Fruit fly (Drosophila melanogaster) whole organism, embryonic: ENCODE results near the gene Cog1.

Source experiments
- CG10321 ChIP-seq: fragments of 200-800 bp; sonication (Bioruptor generic); IDR thresholded peaks from 2 replicates; pipeline ENCODE4 v1.3.6; 2022; ENCODE audit warnings: missing biosample characterization, missing genetic modification characterization
- CG10431 ChIP-seq: fragments of 200-800 bp; sonication (Bioruptor generic); optimal IDR thresholded peaks from 3 replicates; lab custom pipeline; 2018; ENCODE audit warnings: missing biosample characterization, mild to moderate bottlenecking, missing genetic modification characterization
- CG12219 ChIP-seq: fragments of 200-800 bp; sonication (Bioruptor generic); optimal IDR thresholded peaks from 3 replicates; lab custom pipeline; 2018; ENCODE audit warnings: missing biosample characterization, mild to moderate bottlenecking, missing genetic modification characterization
- CG13624 ChIP-seq: fragments of 200-800 bp; sonication (Bioruptor generic); optimal IDR thresholded peaks from 2 replicates; lab custom pipeline; 2016; ENCODE audit warnings: missing biosample characterization, missing genetic modification characterization
- CG14667 ChIP-seq: fragments of 200-800 bp; sonication (Bioruptor generic); IDR thresholded peaks from 2 replicates; pipeline ENCODE4 v1.3.6; 2022; ENCODE audit warnings: missing biosample characterization, missing genetic modification characterization
- CG14965 ChIP-seq: fragments of 200-800 bp; sonication (Bioruptor generic); optimal IDR thresholded peaks from 2 replicates; lab custom pipeline; 2016; ENCODE audit warnings: missing biosample characterization, missing genetic modification characterization, borderline replicate concordance
- CG15696 ChIP-seq: fragments of 200-800 bp; sonication (Bioruptor generic); optimal IDR thresholded peaks from 2 replicates; lab custom pipeline; 2019; ENCODE audit warnings: missing biosample characterization, mild to moderate bottlenecking, missing genetic modification characterization, moderate library complexity
- CG1602 ChIP-seq: fragments of 200-800 bp; sonication (Bioruptor generic); optimal IDR thresholded peaks from 3 replicates; lab custom pipeline; 2016; ENCODE audit warnings: missing biosample characterization, missing genetic modification characterization
- CG17568 ChIP-seq: fragments of 200-800 bp; sonication (Bioruptor generic); optimal IDR thresholded peaks from 2 replicates; lab custom pipeline; 2018; ENCODE audit warnings: missing biosample characterization, mild to moderate bottlenecking, missing genetic modification characterization, moderate library complexity
- CG32772 ChIP-seq: fragments of 200-800 bp; sonication (Bioruptor generic); IDR thresholded peaks from 2 replicates; pipeline ENCODE4 v1.3.6; 2022; ENCODE audit warnings: missing biosample characterization, missing genetic modification characterization
- CG33213 ChIP-seq: fragments of 200-800 bp; sonication (Bioruptor generic); optimal IDR thresholded peaks from 3 replicates; lab custom pipeline; 2016; ENCODE audit warnings: missing biosample characterization, missing genetic modification characterization
- CG3407 ChIP-seq: fragments of 200-800 bp; sonication (Bioruptor generic); optimal IDR thresholded peaks from 2 replicates; lab custom pipeline; 2018; ENCODE audit warnings: missing biosample characterization, mild to moderate bottlenecking, missing genetic modification characterization
- CG34224 ChIP-seq: fragments of 200-800 bp; sonication (Bioruptor generic); IDR thresholded peaks from 3 replicates; pipeline ENCODE4 v1.3.6; 2022; ENCODE audit warnings: missing biosample characterization, missing genetic modification characterization; ENCODE audit not compliant: partially characterized antibody
- CG34376 ChIP-seq: fragments of 200-800 bp; sonication (Bioruptor generic); optimal IDR thresholded peaks from 2 replicates; lab custom pipeline; 2018; ENCODE audit warnings: missing biosample characterization, mild to moderate bottlenecking, missing genetic modification characterization
- CG3726 ChIP-seq: fragments of 200-800 bp; sonication (Bioruptor generic); IDR thresholded peaks from 3 replicates; pipeline ENCODE4, ENCODE4 v1.3.6; 2022; ENCODE audit warnings: missing biosample characterization, missing genetic modification characterization
- CG6689 ChIP-seq: fragments of 200-800 bp; sonication (Bioruptor generic); IDR thresholded peaks from 2 replicates; pipeline ENCODE4 v1.3.6; 2022; ENCODE audit warnings: missing biosample characterization, missing genetic modification characterization
- CG6791 ChIP-seq: fragments of 200-800 bp; sonication (Bioruptor generic); IDR thresholded peaks from 3 replicates; pipeline ENCODE4 v1.3.6; 2022; ENCODE audit warnings: missing biosample characterization, missing genetic modification characterization; ENCODE audit not compliant: partially characterized antibody
- CG9609 ChIP-seq: fragments of 200-800 bp; sonication (Bioruptor generic); optimal IDR thresholded peaks from 3 replicates; lab custom pipeline; 2016; ENCODE audit warnings: missing biosample characterization, missing genetic modification characterization
- CG9817 ChIP-seq: fragments of 200-800 bp; sonication (Bioruptor generic); optimal IDR thresholded peaks from 2 replicates; lab custom pipeline; 2018; ENCODE audit warnings: missing biosample characterization, mild to moderate bottlenecking, missing genetic modification characterization, moderate library complexity
- Fer2 ChIP-seq: fragments of 200-800 bp; sonication (Bioruptor generic); optimal IDR thresholded peaks from 2 replicates; lab custom pipeline; 2018; ENCODE audit warnings: missing biosample characterization, mild to moderate bottlenecking, missing genetic modification characterization, moderate library complexity
- H2.0 ChIP-seq: fragments of 200-800 bp; sonication (Bioruptor generic); IDR thresholded peaks from 2 replicates; pipeline ENCODE4 v1.3.6; 2022; ENCODE audit warnings: missing biosample characterization, missing genetic modification characterization
- Med ChIP-seq: fragments of 200-800 bp; sonication (Bioruptor generic); peaks from one replicate; lab custom pipeline; 2016; ENCODE audit warnings: missing biosample characterization, missing genetic modification characterization, mild to moderate bottlenecking, inconsistent platforms, moderate library complexity
- NC2α ChIP-seq: fragments of 200-800 bp; sonication (Bioruptor generic); optimal IDR thresholded peaks from 2 replicates; lab custom pipeline; 2016; ENCODE audit warnings: missing biosample characterization, missing genetic modification characterization
- NC2β ChIP-seq: fragments of 200-800 bp; sonication (Bioruptor generic); optimal IDR thresholded peaks from 2 replicates; lab custom pipeline; 2016; ENCODE audit warnings: missing biosample characterization, missing genetic modification characterization
- Neu2 ChIP-seq: fragments of 200-800 bp; sonication (Bioruptor generic); optimal IDR thresholded peaks from 3 replicates; lab custom pipeline; 2016; ENCODE audit warnings: missing biosample characterization, missing genetic modification characterization, borderline replicate concordance
- Pdp1 ChIP-seq, 2 experiments: fragments of 200-800 bp; sonication (Bioruptor generic); optimal IDR thresholded peaks; 3 replicates each; lab custom pipeline; 2016; ENCODE audit warnings: missing biosample characterization in 2 of 2, missing genetic modification characterization in 2 of 2, mild to moderate bottlenecking in 1 of 2, moderate library complexity in 1 of 2
- Sox102F ChIP-seq: fragments of 200-800 bp; sonication (Bioruptor generic); optimal IDR thresholded peaks from 2 replicates; lab custom pipeline; 2018; ENCODE audit warnings: missing biosample characterization, mild to moderate bottlenecking, missing genetic modification characterization, moderate library complexity
- Sry-δ ChIP-seq: fragments of 200-800 bp; sonication (Bioruptor generic); optimal IDR thresholded peaks from 2 replicates; lab custom pipeline; 2016; ENCODE audit warnings: missing biosample characterization, missing genetic modification characterization
- TFAM ChIP-seq: fragments of 200-800 bp; sonication (Bioruptor generic); optimal IDR thresholded peaks from 2 replicates; lab custom pipeline; 2017; ENCODE audit warnings: missing biosample characterization, missing genetic modification characterization, inconsistent platforms
- Vsx1 ChIP-seq: fragments of 200-800 bp; sonication (Bioruptor generic); optimal IDR thresholded peaks from 2 replicates; lab custom pipeline; 2017; ENCODE audit warnings: missing biosample characterization, mild to moderate bottlenecking, missing genetic modification characterization, missing genetic modification reagents
- amos ChIP-seq: fragments of 200-800 bp; sonication (Bioruptor generic); IDR thresholded peaks from 2 replicates; pipeline ENCODE4 v1.3.6; 2022; ENCODE audit warnings: missing biosample characterization, missing genetic modification characterization; ENCODE audit not compliant: partially characterized antibody
- bcd ChIP-seq: fragments of 200-800 bp; sonication (Bioruptor generic); optimal IDR thresholded peaks from 2 replicates; lab custom pipeline; 2017; ENCODE audit warnings: missing biosample characterization, mild to moderate bottlenecking, missing genetic modification characterization
- cad ChIP-seq: fragments of >200 bp; optimal IDR thresholded peaks from 2 replicates; lab custom pipeline; 2017; ENCODE audit warnings: missing biosample characterization, missing genetic modification characterization
- ci ChIP-seq: fragments of 200-800 bp; sonication (Bioruptor generic); IDR thresholded peaks from 3 replicates; pipeline ENCODE4 v1.3.6; 2022; ENCODE audit warnings: missing biosample characterization, missing genetic modification characterization
- da ChIP-seq: fragments of 200-800 bp; sonication (Bioruptor generic); optimal IDR thresholded peaks from 2 replicates; lab custom pipeline; 2016; ENCODE audit warnings: missing biosample characterization, missing genetic modification characterization
- danr ChIP-seq: fragments of 200-800 bp; sonication (Bioruptor generic); IDR thresholded peaks from 2 replicates; pipeline ENCODE4 v1.3.6; 2022; ENCODE audit warnings: missing biosample characterization, missing genetic modification characterization
- disco-r ChIP-seq: fragments of 200-800 bp; sonication (Bioruptor generic); optimal IDR thresholded peaks from 2 replicates; lab custom pipeline; 2016; ENCODE audit warnings: missing biosample characterization, missing genetic modification characterization
- fd102C ChIP-seq: fragments of 200-800 bp; sonication (Bioruptor generic); optimal IDR thresholded peaks from 2 replicates; lab custom pipeline; 2018; ENCODE audit warnings: missing biosample characterization, mild to moderate bottlenecking, missing genetic modification characterization, moderate library complexity
- her ChIP-seq: fragments of 200-800 bp; sonication (Bioruptor generic); optimal IDR thresholded peaks from 2 replicates; lab custom pipeline; 2016; ENCODE audit warnings: missing biosample characterization, missing genetic modification characterization
- kah ChIP-seq: fragments of 200-800 bp; sonication (Bioruptor generic); optimal IDR thresholded peaks from 2 replicates; lab custom pipeline; 2018; ENCODE audit warnings: missing biosample characterization, mild to moderate bottlenecking, missing genetic modification characterization
- lov ChIP-seq, 2 experiments: fragments of 200-800 bp in 1 of 2; fragments of >200 bp in 1 of 2; sonication (Bioruptor generic) in 1 of 2; IDR thresholded peaks in 1 of 2; optimal IDR thresholded peaks in 1 of 2; 2 replicates in 1 of 2; 3 replicates in 1 of 2; pipeline versions ENCODE4 v1.3.6 to Lab custom; 2017 to 2022; ENCODE audit warnings: missing biosample characterization in 1 of 2, missing genetic modification characterization in 1 of 2
- pan ChIP-seq, 4 experiments: fragments of >200 bp in 3 of 4; fragments of 200-800 bp in 1 of 4; sonication (Bioruptor generic) in 1 of 4; optimal IDR thresholded peaks in 3 of 4; IDR thresholded peaks in 1 of 4; 2 replicates each; pipeline versions ENCODE4 v1.3.6 to Lab custom; 2017 to 2022; ENCODE audit warnings: missing biosample characterization in 2 of 4, missing genetic modification characterization in 2 of 4, mixed read lengths in 1 of 4
- pum ChIP-seq: fragments of 200-800 bp; sonication (Bioruptor generic); optimal IDR thresholded peaks from 2 replicates; lab custom pipeline; 2016; ENCODE audit warnings: missing biosample characterization, missing genetic modification characterization
- sima ChIP-seq: fragments of 200-800 bp; sonication (Bioruptor generic); optimal IDR thresholded peaks from 2 replicates; lab custom pipeline; 2016; ENCODE audit warnings: missing biosample characterization, missing genetic modification characterization
- slp2 ChIP-seq: fragments of 200-800 bp; sonication (Bioruptor generic); optimal IDR thresholded peaks from 2 replicates; lab custom pipeline; 2016; ENCODE audit warnings: missing biosample characterization, missing genetic modification characterization
- vnd ChIP-seq: fragments of 200-800 bp; sonication (Bioruptor generic); IDR thresholded peaks from 3 replicates; pipeline ENCODE4 v1.3.6; 2022; ENCODE audit warnings: missing biosample characterization, missing genetic modification characterization; ENCODE audit not compliant: partially characterized antibody
- wek ChIP-seq: fragments of 200-800 bp; sonication (Bioruptor generic); optimal IDR thresholded peaks from 3 replicates; lab custom pipeline; 2018; ENCODE audit warnings: missing biosample characterization, mild to moderate bottlenecking, missing genetic modification characterization, moderate library complexity
- wor ChIP-seq: fragments of 200-800 bp; sonication (Bioruptor generic); IDR thresholded peaks from 2 replicates; pipeline ENCODE4 v1.3.6; 2022; ENCODE audit warnings: missing biosample characterization, missing genetic modification characterization

The Cog1 gene

dm6 chr3R:12221366-12221916, 2.0 kb upstream of the Cog1 start, which contains the start of gene CG4860 (continued):
- TF ChIP-seq kah (GFP tag; lab: Kevin White, UChicago) (peak; percentile 63), CG33213 (GFP tag; lab: Kevin White, UChicago) (peak; percentile 55), TFAM (GFP tag; lab: Kevin White, UChicago) (peak; percentile 49), slp2 (GFP tag; lab: Kevin White, UChicago) (peak; percentile 78), fd102C (GFP tag; lab: Kevin White, UChicago) (no peak), CG12219 (GFP tag; lab: Kevin White, UChicago) (peak; percentile 70), pum (GFP tag; lab: Kevin White, UChicago) (peak; percentile 84), wek (peak; percentile 43), pan (optimal IDR thresholded peaks at IDR 0.05; lab: Kevin White, UChicago) (no peak), pan (GFP tag; optimal IDR thresholded peaks at IDR 0.05 in 1 of 2, IDR thresholded peaks at IDR 0.05 in 1 of 2) (peak in 1 of 2 experiments; percentile 92), amos (GFP tag; lab: Robert Waterston, UW) (no peak; the same call in 1 of the 2 replicates), bcd (peak; percentile 91), Neu2 (GFP tag; lab: Kevin White, UChicago) (no peak), CG9817 (tag; lab: Kevin White, UChicago) (peak; percentile 92), danr (peak; percentile 71; the same call in 1 of the 2 replicates), CG13624 (GFP tag; lab: Kevin White, UChicago) (peak; percentile 87), NC2α (GFP tag; lab: Kevin White, UChicago) (peak; percentile 56), CG10431 (no peak), Sry-δ (GFP tag; lab: Kevin White, UChicago) (peak; percentile 34), CG3407 (GFP tag; lab: Kevin White, UChicago) (peak; percentile 74), her (GFP tag; lab: Kevin White, UChicago) (peak; percentile 76), CG34224 (no peak), Sox102F (GFP tag; lab: Kevin White, UChicago) (peak; percentile 92), da (GFP tag; lab: Kevin White, UChicago) (peak; percentile 42), vnd (no peak), NC2β (GFP tag; lab: Kevin White, UChicago) (peak; percentile 55), CG10321 (GFP tag; lab: Robert Waterston, UW) (peak; percentile 60), CG32772 (GFP tag; lab: Robert Waterston, UW) (peak; percentile 68), Vsx1 (peak; percentile 76), Fer2 (tag; lab: Kevin White, UChicago) (peak; percentile 87), Med (GFP tag; lab: Kevin White, UChicago) (peak; percentile 98), CG14965 (GFP tag; lab: Kevin White, UChicago) (no peak), CG17568 (GFP tag; lab: Kevin White, UChicago) (no peak), wor (GFP tag; lab: Robert Waterston, UW) (peak; percentile 66), CG6689 (GFP tag; lab: Robert Waterston, UW) (peak; percentile 85), CG6791 (no peak), Pdp1 (GFP tag; optimal IDR thresholded peaks at IDR 0.05; lab: Kevin White, UChicago) (peak; percentile 75 to 91), CG15696 (peak; percentile 32), ci (GFP tag; lab: Robert Waterston, UW) (peak; percentile 87), lov (optimal IDR thresholded peaks at IDR 0.05; lab: Kevin White, UChicago) (no peak), lov (GFP tag; IDR thresholded peaks at IDR 0.05; lab: Robert Waterston, UW) (0 out of 3 replicates have a peak, but pooled peaks have one; percentile 16), CG34376 (GFP tag; lab: Kevin White, UChicago) (peak; percentile 55), CG9609 (GFP tag; lab: Kevin White, UChicago) (peak; percentile 82), sima (GFP tag; lab: Kevin White, UChicago) (peak; percentile 1), cad (GFP tag; lab: Kevin White, UChicago) (no peak), CG3726 (0 out of 3 replicates have a peak, but pooled peaks have one; percentile 24), H2.0 (GFP tag; lab: Robert Waterston, UW) (peak; percentile 81), CG14667 (GFP tag; lab: Robert Waterston, UW) (peak; percentile 80), disco-r (peak; percentile 65), CG1602 (GFP tag; lab: Kevin White, UChicago) (peak; percentile 80)
